Fruit fly (Drosophila melanogaster): ENCODE results near the gene Polr1E.

Polr1E gene

DNA sequence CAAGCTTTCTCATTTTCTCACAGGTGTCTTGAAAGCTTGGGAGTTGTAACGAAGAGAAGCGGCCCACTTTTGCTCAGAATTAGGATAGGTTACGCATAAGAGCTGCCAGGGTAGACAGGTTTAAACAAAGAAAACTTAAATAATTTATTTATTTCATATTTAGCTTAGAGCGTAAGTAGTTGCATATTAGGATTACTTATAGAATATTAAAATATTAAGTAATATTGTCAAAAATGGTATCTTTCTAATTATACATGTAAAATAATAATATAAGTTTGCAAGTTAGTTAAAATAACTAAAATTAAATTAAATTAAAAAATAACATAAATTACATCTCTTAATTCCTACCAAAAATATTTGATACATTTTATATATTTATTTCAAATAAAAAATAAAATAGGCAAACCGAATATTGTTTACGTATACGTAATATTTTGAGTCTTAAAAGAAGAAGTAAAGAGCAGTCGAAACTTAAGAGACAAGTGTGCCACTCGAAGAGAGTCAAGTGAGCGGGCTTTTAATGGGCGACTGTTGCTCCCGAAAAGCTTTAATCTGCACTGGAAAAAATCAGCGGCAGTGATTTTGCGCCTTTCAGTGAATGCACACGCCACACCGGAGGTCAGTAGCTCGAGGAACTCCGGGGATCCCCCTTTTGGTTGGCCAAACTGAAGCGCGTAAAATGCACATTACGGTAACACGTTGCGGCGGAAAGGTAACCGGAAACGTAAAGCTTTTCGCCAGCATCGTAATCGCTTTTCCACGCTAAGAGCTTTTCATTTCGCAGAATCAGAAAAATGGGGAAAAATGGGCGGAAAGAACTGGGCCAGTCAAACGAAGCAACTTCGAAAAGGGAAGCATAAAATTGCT is 13.5 kb upstream of the Polr1E start (continued):
- TF ChIP-seq croc (GFP tag; conservative IDR thresholded peaks at IDR 0.05) = no peak
- TF ChIP-seq ind (GFP tag; optimal IDR thresholded peaks at IDR 0.05) = peak; percentile 31
- no peak for TF ChIP-seq p53 (GFP tag; optimal IDR thresholded peaks at IDR 0.05)
- TF ChIP-seq Hr39 (optimal IDR thresholded peaks at IDR 0.05) = no peak
- TF ChIP-seq D19A (tag; optimal IDR thresholded peaks at IDR 0.05) = peak; percentile 28
- no peak for TF ChIP-seq CG12942 (GFP tag; optimal IDR thresholded peaks at IDR 0.05)
- TF ChIP-seq HmgZ (tag; optimal IDR thresholded peaks at IDR 0.05) = no peak
- TF ChIP-seq Hey (tag; optimal IDR thresholded peaks at IDR 0.05) = no peak
- TF ChIP-seq CG11695 (GFP tag; IDR thresholded peaks at IDR 0.05) = peak; percentile 44; the same call in 1 of the 3 replicates
- TF ChIP-seq CG16815 (GFP tag; optimal IDR thresholded peaks at IDR 0.05) = no peak
- TF ChIP-seq run (tag; optimal IDR thresholded peaks at IDR 0.05) = no peak
- TF ChIP-seq gce (GFP tag; IDR thresholded peaks at IDR 0.05) = 0 out of 3 replicates have a peak, but pooled peaks have one; percentile 26
- no peak for TF ChIP-seq maf-S (GFP tag; optimal IDR thresholded peaks at IDR 0.05)
- TF ChIP-seq mam (GFP tag; optimal IDR thresholded peaks at IDR 0.05) = peak; percentile 27
- TF ChIP-seq esg (GFP tag; conservative IDR thresholded peaks at IDR 0.05) = 0 out of 2 replicates have a peak, but pooled peaks have one; percentile 19
- TF ChIP-seq crp (GFP tag; optimal IDR thresholded peaks at IDR 0.05) = no peak
- TF ChIP-seq exex (tag; optimal IDR thresholded peaks at IDR 0.05) = no peak
- no peak for TF ChIP-seq tll (GFP tag; optimal IDR thresholded peaks at IDR 0.05)
- TF ChIP-seq sob (GFP tag; IDR thresholded peaks at IDR 0.05) = peak; percentile 38
- no peak for TF ChIP-seq ab (GFP tag; optimal IDR thresholded peaks at IDR 0.05)
- TF ChIP-seq Deaf1 (tag; optimal IDR thresholded peaks at IDR 0.05) = no peak
- TF ChIP-seq trh (GFP tag; optimal IDR thresholded peaks at IDR 0.05) = no peak
- TF ChIP-seq CG34422 (GFP tag; IDR thresholded peaks at IDR 0.05) = 0 out of 3 replicates have a peak, but pooled peaks have one; percentile 23
- TF ChIP-seq nom (GFP tag; optimal IDR thresholded peaks at IDR 0.05) = no peak
- TF ChIP-seq twi (tag; optimal IDR thresholded peaks at IDR 0.05) = no peak
- peak; percentile 14; the same call in 1 of the 3 replicates for TF ChIP-seq Aef1 (GFP tag; IDR thresholded peaks at IDR 0.05)
- no peak for TF ChIP-seq CG2875 (GFP tag; optimal IDR thresholded peaks at IDR 0.05)
- no peak for TF ChIP-seq HLH4C (GFP tag; IDR thresholded peaks at IDR 0.05; ENCODE audit: partially characterized antibody)
- no peak for TF ChIP-seq danr (GFP tag; IDR thresholded peaks at IDR 0.05)
- no peak for TF ChIP-seq HLHmδ (GFP tag; optimal IDR thresholded peaks at IDR 0.05)
- TF ChIP-seq CG6654 (GFP tag; optimal IDR thresholded peaks at IDR 0.05) = no peak
- TF ChIP-seq bsh (GFP tag; optimal IDR thresholded peaks at IDR 0.05) = no peak
- TF ChIP-seq CG4360 (GFP tag; IDR thresholded peaks at IDR 0.05) = no peak
- no peak for TF ChIP-seq z (GFP tag; IDR thresholded peaks at IDR 0.05)
- peak; percentile 74 for TF ChIP-seq CG9437 (GFP tag; optimal IDR thresholded peaks at IDR 0.05)
- no peak for TF ChIP-seq CG10654 (GFP tag; optimal IDR thresholded peaks at IDR 0.05)
- TF ChIP-seq salm (tag; optimal IDR thresholded peaks at IDR 0.05) = no peak
- no peak for TF ChIP-seq dimm (GFP tag; IDR thresholded peaks at IDR 0.05)
- TF ChIP-seq CG31388 (GFP tag; optimal IDR thresholded peaks at IDR 0.05) = no peak
- TF ChIP-seq CG9932 (GFP tag; IDR thresholded peaks at IDR 0.05) = peak; percentile 40
- no peak for TF ChIP-seq CG2202 (tag; optimal IDR thresholded peaks at IDR 0.05)
- no peak for TF ChIP-seq CG15601 (tag; optimal IDR thresholded peaks at IDR 0.05)
- TF ChIP-seq CG1602 (GFP tag; optimal IDR thresholded peaks at IDR 0.05) = no peak
- TF ChIP-seq sc (optimal IDR thresholded peaks at IDR 0.05) = no peak
- TF ChIP-seq sc (GFP tag; optimal IDR thresholded peaks at IDR 0.05) = no peak
- no peak for TF ChIP-seq Ravus (GFP tag; IDR thresholded peaks at IDR 0.05)
- TF ChIP-seq CG12391 (tag; optimal IDR thresholded peaks at IDR 0.05) = peak; percentile 19
- TF ChIP-seq CG10979 (tag; optimal IDR thresholded peaks at IDR 0.05) = no peak
- no peak for TF ChIP-seq CG18476 (GFP tag; optimal IDR thresholded peaks at IDR 0.05)
- 0 out of 2 replicates have a peak, but pooled peaks have one; percentile 32 for TF ChIP-seq stc (GFP tag; IDR thresholded peaks at IDR 0.05)
